Worm (Caenorhabditis elegans) whole organism, midembryonic: ENCODE results near the gene F35A5.2.

Source experiments
- T22C8.4 ChIP-seq: fragments of 200-800 bp; sonication (Bioruptor generic); IDR thresholded peaks from 2 replicates; pipeline ENCODE4 v1.3.6; 2022; ENCODE audit warnings: missing genetic modification characterization, missing compliant biosample characterization
- cog-1 ChIP-seq: sonication (generic microtip); optimal IDR thresholded peaks from 2 replicates; lab custom pipeline; 2016; ENCODE audit warnings: missing genetic modification characterization, missing compliant biosample characterization
- flt-1 ChIP-seq: fragments of 200-800 bp; sonication (Bioruptor generic); IDR thresholded peaks from 2 replicates; pipeline ENCODE4 v1.3.6; 2022; ENCODE audit warnings: missing genetic modification characterization, missing compliant biosample characterization
- klf-2 ChIP-seq: fragments of 200-800 bp; sonication (Bioruptor generic); conservative IDR thresholded peaks from 2 replicates; pipeline ENCODE4 v1.3.6; 2022; ENCODE audit warnings: missing genetic modification reagents, missing genetic modification characterization, missing compliant biosample characterization
- med-1 ChIP-seq: sonication (generic microtip); optimal IDR thresholded peaks from 2 replicates; lab custom pipeline; 2017; ENCODE audit warnings: missing genetic modification characterization, mild to moderate bottlenecking, missing compliant biosample characterization, antibody characterized with exemption, missing genetic modification reagents; ENCODE audit not compliant: insufficient read depth
- ref-1 ChIP-seq: fragments of 200-800 bp; sonication (Bioruptor generic); conservative IDR thresholded peaks from 2 replicates; pipeline ENCODE4 v1.3.6; 2022; ENCODE audit warnings: missing genetic modification reagents, missing genetic modification characterization, missing compliant biosample characterization
- ztf-23 ChIP-seq: fragments of 200-800 bp; sonication (Bioruptor generic); IDR thresholded peaks from 2 replicates; pipeline ENCODE4 v1.3.6; 2022; ENCODE audit warnings: missing genetic modification reagents, missing genetic modification characterization, missing compliant biosample characterization

DNA sequence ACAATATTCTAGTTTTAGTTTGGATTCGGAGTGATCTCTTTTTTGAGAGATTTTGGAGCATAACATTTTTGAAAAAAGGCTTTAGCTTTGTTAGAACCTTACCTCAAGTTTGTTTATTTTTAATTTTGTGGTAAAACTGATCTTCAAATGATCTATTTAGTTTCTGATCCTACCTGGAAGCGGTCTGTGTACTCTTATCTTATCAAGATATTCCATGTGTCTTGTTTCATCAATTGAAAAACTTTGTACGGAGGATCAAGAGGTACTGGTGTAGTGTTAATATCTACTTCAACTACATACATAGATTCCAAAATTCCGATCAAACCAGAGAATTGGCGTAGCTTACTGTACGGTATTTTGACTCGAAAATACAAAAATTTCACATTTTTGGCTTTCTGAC, 49.2 kb upstream of the F35A5.2 start:
- TF ChIP-seq klf-2 (GFP tag; lab: Robert Waterston, UW) = no peak
- no peak for TF ChIP-seq med-1 (GFP tag; lab: Kevin White, UChicago)
- TF ChIP-seq T22C8.4 (GFP tag; lab: Robert Waterston, UW) = no peak
- no peak for TF ChIP-seq cog-1 (tag; lab: Kevin White, UChicago)
- TF ChIP-seq flt-1 = no peak
- TF ChIP-seq ztf-23 (GFP tag; lab: Robert Waterston, UW) = no peak
- TF ChIP-seq ref-1 = no peak
